Worm (Caenorhabditis elegans): ENCODE measurements around the gene aakg-2.
"Not testable (repeated sequence)": the region's sequence is repeated elsewhere in the genome, so short reads cannot be mapped to it uniquely, and the experiment has no call there.

The aakg-2 gene

DNA sequence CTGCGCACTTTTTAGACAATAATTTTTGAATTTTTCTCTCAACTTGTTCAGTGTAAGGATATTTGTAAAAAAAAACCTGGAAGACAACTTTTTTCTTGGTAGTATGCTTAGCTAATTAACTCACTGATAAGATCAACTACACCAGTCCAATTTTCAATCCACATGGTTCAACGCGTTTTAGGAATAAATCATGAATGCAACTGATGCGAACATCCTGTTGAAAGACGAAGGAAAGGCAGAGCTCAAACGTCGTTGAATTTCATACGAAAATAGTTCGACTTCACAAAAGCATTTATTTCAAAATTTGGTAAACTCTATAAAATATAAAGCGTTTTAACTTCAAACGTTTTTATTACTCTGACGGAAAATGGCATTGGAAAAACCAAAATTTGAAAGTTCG, 28.1 kb downstream of the aakg-2 start, which contains the start of gene dyla-1:
TSS of gene dyla-1 (plus strand) at position 301 of the 400 bp plus-strand sequence.
- TF ChIP-seq skn-1 (tag; optimal IDR thresholded peaks at IDR 0.05) (no peak), hlh-17 (GFP tag; optimal IDR thresholded peaks at IDR 0.05; ENCODE audit: borderline replicate concordance) (no peak), C04F5.9 (tag; optimal IDR thresholded peaks at IDR 0.05) (no peak), egl-13 (tag; optimal IDR thresholded peaks at IDR 0.05) (no peak), blmp-1 (tag; optimal IDR thresholded peaks at IDR 0.05) (no peak), xbp-1 (tag; optimal IDR thresholded peaks at IDR 0.05) (no peak), ztf-4 (tag; optimal IDR thresholded peaks at IDR 0.05) (no peak), ama-1 (optimal IDR thresholded peaks at IDR 0.05) (no peak), ceh-90 (tag; optimal IDR thresholded peaks at IDR 0.05) (no peak), jun-1 (tag; optimal IDR thresholded peaks at IDR 0.05) (no peak), nhr-20 (tag; optimal IDR thresholded peaks at IDR 0.05) (no peak), fkh-4 (tag; optimal IDR thresholded peaks at IDR 0.05; ENCODE audit: borderline replicate concordance) (no peak), sox-4 (tag; optimal IDR thresholded peaks at IDR 0.05) (no peak), tbx-2 (tag; optimal IDR thresholded peaks at IDR 0.05) (no peak), swsn-7 (tag; optimal IDR thresholded peaks at IDR 0.05) (no peak), dpl-1 (GFP tag; optimal IDR thresholded peaks at IDR 0.05) (no peak), nhr-85 (tag) (no peak), mep-1 (tag; optimal IDR thresholded peaks at IDR 0.05) (no peak), aly-2 (tag; optimal IDR thresholded peaks at IDR 0.05) (no peak)

DNA sequence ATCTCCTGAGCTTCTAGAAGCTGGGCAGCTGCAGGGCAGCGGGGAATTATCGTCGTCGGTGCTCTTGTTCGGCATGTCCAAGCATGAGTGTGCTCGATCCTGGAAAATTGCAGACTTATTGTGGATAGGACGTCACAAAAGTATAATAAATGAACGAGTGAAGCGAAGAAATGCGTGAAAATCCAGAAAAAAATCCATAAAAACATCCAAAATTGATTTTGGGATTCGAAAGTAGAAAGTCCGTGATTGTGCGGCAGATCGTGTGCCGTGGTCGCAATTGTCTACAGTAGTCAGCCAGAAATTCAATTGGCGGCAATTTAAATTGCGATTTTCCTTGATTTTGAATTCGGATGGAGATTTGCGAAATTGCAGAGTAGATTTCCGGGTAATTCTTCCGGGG, 32.5 kb downstream of the aakg-2 start, which contains the start of gene F41G4.7:
TSS of gene F41G4.7 (minus strand) at position 101 of the 400 bp plus-strand sequence.
- no peak for TF ChIP-seq lin-13 (GFP tag; optimal IDR thresholded peaks at IDR 0.05)
- TF ChIP-seq mab-9 (GFP tag; IDR thresholded peaks at IDR 0.05), result no peak
- no peak for TF ChIP-seq nhr-28 (tag; optimal IDR thresholded peaks at IDR 0.05)
- TF ChIP-seq elt-2 (tag; optimal IDR thresholded peaks at IDR 0.05), result no peak
- TF ChIP-seq Y116A8C.19 (tag; optimal IDR thresholded peaks at IDR 0.05; ENCODE audit: borderline replicate concordance), result no peak
- no peak for TF ChIP-seq egl-27 (tag; optimal IDR thresholded peaks at IDR 0.05)
- no peak for TF ChIP-seq unc-30 (tag; optimal IDR thresholded peaks at IDR 0.05)
- no peak for TF ChIP-seq snpc-4 (tag; optimal IDR thresholded peaks at IDR 0.05)
- TF ChIP-seq lsy-2 (tag; optimal IDR thresholded peaks at IDR 0.05), result no peak
- no peak for TF ChIP-seq mep-1 (tag; optimal IDR thresholded peaks at IDR 0.05)
- no peak for TF ChIP-seq skn-1 (tag; optimal IDR thresholded peaks at IDR 0.05)
- no peak for TF ChIP-seq lin-14 (GFP tag; optimal IDR thresholded peaks at IDR 0.05)

DNA sequence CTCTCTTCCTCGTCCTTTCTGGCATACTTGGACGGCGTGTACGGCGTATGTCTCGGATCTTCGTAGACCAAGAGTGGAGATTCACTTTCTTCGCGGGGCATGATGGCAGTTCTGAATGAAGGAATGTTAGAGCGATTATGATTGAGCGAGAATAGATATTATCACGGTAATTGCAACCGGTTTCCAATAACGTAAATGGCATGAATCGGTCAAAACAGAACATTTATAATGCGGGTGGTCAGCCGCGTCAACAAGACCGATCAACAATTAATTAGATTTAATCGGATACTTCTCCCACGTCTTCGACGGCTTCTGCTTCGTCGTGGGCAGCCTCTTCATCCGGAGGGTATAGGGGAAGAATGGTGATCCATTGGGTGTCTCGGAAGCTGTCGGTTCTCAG, 34.1 kb downstream of the aakg-2 start, which contains the start of gene F41G4.13:
TSS of gene F41G4.13 (minus strand) at position 101 of the 400 bp plus-strand sequence.
- not testable (repeated sequence) for TF ChIP-seq unc-62, dpl-1, ceh-8 (GFP tag; optimal IDR thresholded peaks at IDR 0.05)

DNA sequence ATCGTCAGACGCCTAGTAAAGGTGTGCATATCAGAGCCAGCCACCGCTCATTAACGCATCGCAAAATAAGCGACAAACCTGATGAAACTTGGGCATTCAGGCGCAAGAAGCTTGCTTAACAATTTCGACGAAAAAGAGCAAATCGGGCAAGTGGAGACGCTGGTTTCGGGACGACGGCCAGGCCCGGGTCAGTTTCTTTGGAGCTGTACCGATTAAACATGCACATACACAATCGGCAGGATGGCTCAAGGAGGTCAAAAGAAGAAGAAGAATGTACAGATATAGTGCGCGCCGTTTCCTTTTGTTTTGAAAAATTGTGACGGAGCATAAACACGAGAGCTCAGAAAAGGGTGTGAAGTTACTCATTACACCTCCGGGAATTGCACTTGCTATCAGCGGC, 42.3 kb downstream of the aakg-2 start:
- TF ChIP-seq snu-23 (GFP tag; optimal IDR thresholded peaks at IDR 0.05) (no peak), efl-1 (optimal IDR thresholded peaks at IDR 0.05) (no peak), efl-1 (GFP tag; optimal IDR thresholded peaks at IDR 0.05 in 1 of 2) (no peak), unc-30 (tag; optimal IDR thresholded peaks at IDR 0.05) (no peak), lir-3 (tag; optimal IDR thresholded peaks at IDR 0.05; ENCODE audit: poor library complexity) (no peak), nhr-77 (tag; optimal IDR thresholded peaks at IDR 0.05) (no peak), sptf-1 (tag; optimal IDR thresholded peaks at IDR 0.05) (no peak), nhr-85 (tag) (no peak), xbp-1 (tag; optimal IDR thresholded peaks at IDR 0.05) (no peak), ceh-90 (tag; optimal IDR thresholded peaks at IDR 0.05) (no peak), C34B4.2 (tag; optimal IDR thresholded peaks at IDR 0.05) (no peak), elt-3 (tag; optimal IDR thresholded peaks at IDR 0.05) (no peak), nhr-71 (tag; optimal IDR thresholded peaks at IDR 0.05) (no peak), egl-13 (tag; optimal IDR thresholded peaks at IDR 0.05) (no peak)

Measured in whole organism, L1 larva.